Worm (Caenorhabditis elegans): ENCODE measurements around the gene cha-1.
A peak's percentile ranks its signal among the peaks of the same experiment; 100 is the strongest.

cha-1 gene

DNA sequence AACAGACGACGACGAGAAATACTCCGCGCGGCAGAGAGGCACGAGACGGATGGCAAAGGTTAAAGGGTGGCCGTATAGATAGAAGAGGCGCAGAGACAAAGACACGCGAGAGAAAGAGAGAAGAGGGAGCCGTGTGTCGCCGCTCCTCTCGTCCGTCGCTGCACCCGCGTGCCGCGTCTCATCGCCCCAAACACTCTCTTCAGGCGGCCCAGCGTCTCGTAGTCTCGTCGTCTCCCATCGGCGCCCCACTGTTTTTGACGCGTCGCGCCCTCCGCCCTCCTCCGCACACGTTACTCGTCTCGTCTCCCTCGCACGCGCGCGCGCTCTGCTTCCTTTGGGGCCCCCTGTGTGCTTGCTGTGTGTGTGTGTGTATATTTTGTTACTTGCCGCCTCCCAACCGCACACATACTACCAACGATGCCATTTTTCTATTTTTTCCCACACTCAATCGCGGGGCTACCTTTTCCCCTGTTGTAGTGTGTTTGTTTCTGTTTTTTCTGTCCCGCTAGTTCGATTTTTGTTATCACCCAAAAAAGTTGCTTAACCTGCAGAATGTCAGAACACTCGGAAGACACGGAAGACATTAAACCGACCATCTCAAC is 12.1 kb upstream of the cha-1 start, which contains the start of gene madf-9 (continued):
- no peak for TF ChIP-seq zag-1 (tag; optimal IDR thresholded peaks at IDR 0.05)
- no peak for TF ChIP-seq daf-12 (tag; optimal IDR thresholded peaks at IDR 0.05)
- TF ChIP-seq fos-1 (tag; optimal IDR thresholded peaks at IDR 0.05): no peak
- TF ChIP-seq elt-1 (tag; optimal IDR thresholded peaks at IDR 0.05): no peak
- no peak for TF ChIP-seq ceh-9 (tag; optimal IDR thresholded peaks at IDR 0.05)
- no peak for TF ChIP-seq nhr-76 (tag; optimal IDR thresholded peaks at IDR 0.05)
- no peak for TF ChIP-seq ceh-28 (tag; optimal IDR thresholded peaks at IDR 0.05)
- peak; percentile 16 for TF ChIP-seq lin-15B (tag; optimal IDR thresholded peaks at IDR 0.05)
- TF ChIP-seq unc-62 (GFP tag; optimal IDR thresholded peaks at IDR 0.05): no peak
- peak; percentile 49 for TF ChIP-seq pha-4 (tag; optimal IDR thresholded peaks at IDR 0.05)
- TF ChIP-seq fkh-10 (GFP tag; optimal IDR thresholded peaks at IDR 0.05): no peak
- TF ChIP-seq ceh-82 (tag; optimal IDR thresholded peaks at IDR 0.05): no peak
- no peak for TF ChIP-seq mml-1 (tag; optimal IDR thresholded peaks at IDR 0.05)
- no peak for TF ChIP-seq ztf-11 (tag; optimal IDR thresholded peaks at IDR 0.05)
- peak; percentile 58 for TF ChIP-seq tbx-2 (tag; optimal IDR thresholded peaks at IDR 0.05)
- no peak for TF ChIP-seq egl-5 (tag; optimal IDR thresholded peaks at IDR 0.05)
- TF ChIP-seq unc-39 (tag; optimal IDR thresholded peaks at IDR 0.05): no peak

DNA sequence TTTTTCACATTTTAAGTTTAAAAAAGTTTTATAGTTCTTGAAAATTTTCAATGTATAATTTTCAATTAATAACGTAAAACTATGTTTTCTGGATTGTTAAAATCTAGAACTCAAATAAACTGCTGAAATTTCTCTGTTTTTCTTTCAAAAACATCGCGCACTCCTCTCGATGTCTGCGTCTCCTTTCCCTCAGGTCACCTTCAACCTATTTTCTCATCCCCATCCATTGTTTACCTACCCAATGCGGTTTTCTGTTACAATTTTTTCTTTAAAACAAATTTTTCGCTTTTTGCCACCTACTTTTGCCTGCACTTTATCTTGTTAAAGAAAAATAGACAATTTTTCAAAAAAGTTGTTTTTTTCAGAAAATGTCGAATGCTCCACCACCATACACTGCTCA is 8.8 kb upstream of the cha-1 start, which contains the start of gene ZC416.2:
ZC416.2 (plus strand) TSS at position 366 of the 400 bp plus-strand sequence.
- TF ChIP-seq egl-27 (tag; optimal IDR thresholded peaks at IDR 0.05) (no peak), tbx-2 (tag; optimal IDR thresholded peaks at IDR 0.05) (no peak), aly-2 (tag; optimal IDR thresholded peaks at IDR 0.05) (no peak), hmg-11 (tag; optimal IDR thresholded peaks at IDR 0.05) (peak; percentile 39), elt-3 (tag; optimal IDR thresholded peaks at IDR 0.05) (no peak), jun-1 (tag; optimal IDR thresholded peaks at IDR 0.05) (no peak), nhr-67 (tag; optimal IDR thresholded peaks at IDR 0.05) (no peak), egl-5 (tag; optimal IDR thresholded peaks at IDR 0.05) (no peak), nfya-1 (tag; optimal IDR thresholded peaks at IDR 0.05; ENCODE audit: insufficient read depth) (peak; percentile 4), nhr-43 (tag; optimal IDR thresholded peaks at IDR 0.05; ENCODE audit: poor library complexity, severe bottlenecking) (no peak), lin-15B (tag; optimal IDR thresholded peaks at IDR 0.05) (no peak), unc-62 (GFP tag; optimal IDR thresholded peaks at IDR 0.05) (no peak), pha-4 (tag; optimal IDR thresholded peaks at IDR 0.05) (peak; percentile 89), mml-1 (tag; optimal IDR thresholded peaks at IDR 0.05) (no peak), ztf-4 (tag; optimal IDR thresholded peaks at IDR 0.05) (no peak), R02D3.7 (tag; optimal IDR thresholded peaks at IDR 0.05) (no peak), lsy-12 (tag; optimal IDR thresholded peaks at IDR 0.05) (no peak)

DNA sequence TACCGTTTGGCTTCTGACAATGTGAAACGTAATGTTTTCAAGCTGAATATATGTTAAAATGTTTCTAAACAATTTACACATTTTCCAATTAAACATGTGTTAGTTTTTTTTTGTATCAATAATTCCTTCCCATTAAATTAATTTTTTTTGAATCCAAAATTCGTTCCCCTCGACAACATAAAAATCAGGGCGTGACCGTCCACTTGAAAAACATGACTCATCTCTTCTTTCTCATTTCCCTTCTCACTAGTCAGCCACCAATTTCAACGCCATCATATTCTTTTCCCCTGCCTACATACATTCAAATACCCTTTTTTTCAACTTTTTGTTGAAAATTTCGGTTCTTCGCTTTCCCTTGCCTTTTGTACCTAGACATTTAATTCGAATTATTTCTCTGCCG is 8.0 kb upstream of the cha-1 start:
- no peak for TF ChIP-seq zag-1 (tag; optimal IDR thresholded peaks at IDR 0.05)
- TF ChIP-seq nhr-12 (tag; optimal IDR thresholded peaks at IDR 0.05): no peak
- no peak for TF ChIP-seq egl-5 (tag; optimal IDR thresholded peaks at IDR 0.05)
- TF ChIP-seq nfya-1 (tag; optimal IDR thresholded peaks at IDR 0.05; ENCODE audit: insufficient read depth): no peak
- TF ChIP-seq ZK546.5 (tag; optimal IDR thresholded peaks at IDR 0.05): no peak
- TF ChIP-seq fos-1 (tag; optimal IDR thresholded peaks at IDR 0.05): no peak
- TF ChIP-seq ama-1 (optimal IDR thresholded peaks at IDR 0.05): no peak
- TF ChIP-seq eor-1 (tag; optimal IDR thresholded peaks at IDR 0.05): no peak
- TF ChIP-seq elt-2 (tag; optimal IDR thresholded peaks at IDR 0.05): no peak
- no peak for TF ChIP-seq lsy-12 (tag; optimal IDR thresholded peaks at IDR 0.05)
- TF ChIP-seq skn-1 (tag; optimal IDR thresholded peaks at IDR 0.05): no peak
- no peak for TF ChIP-seq tbx-2 (tag; optimal IDR thresholded peaks at IDR 0.05)
- TF ChIP-seq nhr-76 (tag; optimal IDR thresholded peaks at IDR 0.05): no peak

DNA sequence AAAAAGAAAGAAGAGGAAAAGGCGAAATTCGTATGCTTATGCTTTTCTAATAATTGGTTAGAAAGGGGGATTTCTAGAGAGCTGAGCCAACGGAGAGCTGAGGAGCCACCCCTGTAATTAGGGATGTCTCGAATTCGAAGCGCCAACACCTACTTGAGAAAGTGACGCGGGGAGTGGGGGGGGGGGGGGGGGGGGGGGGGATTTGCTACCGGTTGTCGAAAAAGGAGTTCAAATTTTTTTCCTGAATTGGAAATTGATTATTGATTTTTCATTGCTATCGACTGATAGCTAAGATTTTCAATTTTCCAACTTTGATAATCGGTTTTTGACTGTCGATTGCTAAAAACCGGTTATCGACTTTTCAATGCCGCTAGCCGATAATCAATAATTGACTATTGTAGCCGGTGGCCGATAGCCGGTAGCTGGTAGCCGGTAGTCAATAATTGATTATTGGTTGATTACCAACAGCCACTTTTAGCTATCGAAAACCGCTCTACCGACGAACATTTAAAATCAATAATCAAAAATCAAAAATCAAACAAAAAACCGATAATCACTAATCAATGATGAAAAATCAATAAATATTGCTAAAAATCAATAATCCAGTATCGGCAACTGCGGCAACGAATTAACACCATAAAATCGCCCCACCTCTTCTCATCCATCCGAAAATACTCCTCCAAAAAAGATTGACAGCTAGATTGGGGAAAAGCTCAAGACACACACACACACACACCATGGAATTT is 4.6 kb upstream of the cha-1 start:
- no peak for TF ChIP-seq mdl-1 (tag; optimal IDR thresholded peaks at IDR 0.05)
- TF ChIP-seq ceh-28 (tag; optimal IDR thresholded peaks at IDR 0.05): peak; percentile 81
